Worm (Caenorhabditis elegans): ENCODE measurements around the gene nhr-239.

nhr-239 gene

ce11 chrIII:2540520-2540919, 21.0 kb upstream of the nhr-239 start:
- no peak for TF ChIP-seq hmg-11 (tag; optimal IDR thresholded peaks at IDR 0.05)

DNA sequence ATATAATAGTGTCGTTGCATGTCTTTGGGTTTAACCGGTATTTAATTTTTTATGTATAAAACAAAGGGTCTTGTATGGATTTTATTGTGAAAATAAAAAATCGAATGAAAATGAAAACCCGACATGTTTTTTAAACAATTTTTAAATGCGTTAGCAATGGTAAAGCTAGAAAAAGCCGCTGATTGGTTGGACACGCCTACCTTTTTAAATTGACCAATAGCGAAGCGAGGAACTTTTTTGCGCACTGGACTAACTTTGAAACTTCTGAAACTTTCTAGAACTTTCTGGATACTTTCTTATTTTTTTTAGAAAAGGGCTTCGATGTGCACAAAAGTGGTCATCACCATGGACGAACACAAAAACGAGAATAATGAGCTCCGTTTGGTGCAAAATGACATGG, 15.2 kb upstream of the nhr-239 start:
- peak; percentile 77 for TF ChIP-seq nfya-1 (tag; optimal IDR thresholded peaks at IDR 0.05; ENCODE audit: insufficient read depth)
- no peak for TF ChIP-seq lin-15B (tag; optimal IDR thresholded peaks at IDR 0.05)
- no peak for TF ChIP-seq fos-1 (tag; optimal IDR thresholded peaks at IDR 0.05)
- TF ChIP-seq ceh-82 (tag; optimal IDR thresholded peaks at IDR 0.05), result no peak

DNA sequence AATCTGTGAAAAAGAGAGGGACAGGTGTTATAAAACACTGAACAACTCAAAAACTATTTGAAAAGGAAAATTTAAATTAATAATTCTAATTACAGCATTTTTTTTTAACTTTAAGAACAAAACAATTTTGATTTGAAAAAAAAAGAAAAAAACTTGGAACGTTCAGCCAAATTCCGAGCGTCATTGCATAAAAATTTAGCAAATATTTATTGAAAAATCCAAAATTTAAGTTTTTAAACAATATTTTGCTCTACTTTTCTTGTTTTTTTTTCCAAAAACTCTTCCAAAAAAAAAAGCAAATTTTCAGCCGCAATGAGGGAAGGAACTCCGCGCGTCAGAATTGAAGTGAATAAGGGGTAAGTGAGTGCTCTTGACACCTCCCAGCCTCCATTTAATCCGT, 11.9 kb upstream of the nhr-239 start, which contains the start of gene feh-1:
Gene feh-1, plus strand, starts transcription at position 301 of the 400 bp plus-strand sequence.
- no peak for TF ChIP-seq elt-1 (tag; optimal IDR thresholded peaks at IDR 0.05)
- TF ChIP-seq elt-2 (tag; optimal IDR thresholded peaks at IDR 0.05), result no peak
- no peak for TF ChIP-seq ceh-82 (tag; optimal IDR thresholded peaks at IDR 0.05)
- no peak for TF ChIP-seq hmg-11 (tag; optimal IDR thresholded peaks at IDR 0.05)
- no peak for TF ChIP-seq lsy-12 (tag; optimal IDR thresholded peaks at IDR 0.05)
- no peak for TF ChIP-seq ztf-4 (tag; optimal IDR thresholded peaks at IDR 0.05)
- no peak for TF ChIP-seq fkh-2 (tag; optimal IDR thresholded peaks at IDR 0.05)
- TF ChIP-seq elt-3 (tag; optimal IDR thresholded peaks at IDR 0.05), result no peak
- TF ChIP-seq pqm-1 (tag; optimal IDR thresholded peaks at IDR 0.05), result no peak
- no peak for TF ChIP-seq pha-4 (tag; optimal IDR thresholded peaks at IDR 0.05)
- TF ChIP-seq tbx-2 (tag; optimal IDR thresholded peaks at IDR 0.05), result no peak

DNA sequence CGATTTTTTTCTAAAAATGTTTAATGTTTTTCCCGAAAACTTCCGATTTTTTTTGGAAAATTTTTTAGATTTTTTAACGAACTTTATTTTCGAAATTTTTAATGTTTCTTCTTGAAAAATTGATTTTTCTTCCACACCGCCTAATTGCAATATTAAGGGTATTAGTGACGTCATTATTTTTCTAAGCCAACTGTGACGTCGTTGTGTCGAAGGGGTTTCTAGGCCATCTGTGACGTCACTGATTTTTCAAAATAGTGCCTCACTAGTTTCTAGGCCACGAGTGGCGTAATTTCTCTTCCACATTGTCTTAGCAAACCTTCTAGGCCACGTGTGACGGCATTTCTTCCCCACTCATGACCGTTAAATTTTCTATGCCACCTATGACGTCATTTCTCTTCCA, 9.5 kb upstream of the nhr-239 start:
- TF ChIP-seq nhr-237 (tag; optimal IDR thresholded peaks at IDR 0.05) (no peak), R02D3.7 (tag; optimal IDR thresholded peaks at IDR 0.05) (no peak), mdl-1 (tag; optimal IDR thresholded peaks at IDR 0.05) (no peak), egl-27 (tag; optimal IDR thresholded peaks at IDR 0.05) (no peak), pha-4 (tag; optimal IDR thresholded peaks at IDR 0.05) (no peak), daf-12 (tag; optimal IDR thresholded peaks at IDR 0.05) (no peak), jun-1 (tag; optimal IDR thresholded peaks at IDR 0.05) (no peak), nhr-67 (tag; optimal IDR thresholded peaks at IDR 0.05) (no peak), ama-1 (optimal IDR thresholded peaks at IDR 0.05) (no peak), hmg-11 (tag; optimal IDR thresholded peaks at IDR 0.05) (no peak), pqm-1 (tag; optimal IDR thresholded peaks at IDR 0.05) (no peak), nhr-43 (tag; optimal IDR thresholded peaks at IDR 0.05; ENCODE audit: poor library complexity, severe bottlenecking) (no peak), unc-62 (GFP tag; optimal IDR thresholded peaks at IDR 0.05) (no peak), snpc-4 (tag; optimal IDR thresholded peaks at IDR 0.05) (no peak), lsy-12 (tag; optimal IDR thresholded peaks at IDR 0.05) (no peak), elt-3 (tag; optimal IDR thresholded peaks at IDR 0.05) (no peak), lin-15B (tag; optimal IDR thresholded peaks at IDR 0.05) (no peak)

DNA sequence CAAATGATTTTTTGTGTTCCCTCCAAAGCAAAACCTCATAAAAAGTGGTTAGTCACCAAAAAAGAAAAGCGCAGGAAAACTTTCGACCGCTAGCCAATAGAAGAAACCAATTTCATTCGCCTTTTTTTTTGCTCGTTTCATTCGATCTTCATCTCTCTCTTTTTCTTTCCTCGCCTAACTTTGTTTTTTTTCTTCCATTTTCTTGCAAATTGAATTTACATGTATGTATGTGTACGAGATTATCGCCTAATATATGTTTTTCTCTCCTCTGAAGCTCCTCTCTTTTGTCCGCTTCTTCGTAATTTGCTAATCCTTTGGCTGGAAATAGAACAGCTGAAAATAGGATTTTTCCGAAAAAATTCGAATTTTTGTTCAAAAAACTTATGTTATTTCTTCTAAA, 9.1 kb upstream of the nhr-239 start:
- no peak for TF ChIP-seq sea-2 (GFP tag; optimal IDR thresholded peaks at IDR 0.05)
- TF ChIP-seq snpc-4 (tag; optimal IDR thresholded peaks at IDR 0.05), result no peak
- no peak for TF ChIP-seq ceh-82 (tag; optimal IDR thresholded peaks at IDR 0.05)
- no peak for TF ChIP-seq egl-27 (tag; optimal IDR thresholded peaks at IDR 0.05)
- peak; percentile 20 for TF ChIP-seq lin-15B (tag; optimal IDR thresholded peaks at IDR 0.05)
- TF ChIP-seq daf-12 (tag; optimal IDR thresholded peaks at IDR 0.05), result no peak
- TF ChIP-seq nhr-11 (tag; optimal IDR thresholded peaks at IDR 0.05), result no peak
- no peak for TF ChIP-seq nhr-23 (tag; optimal IDR thresholded peaks at IDR 0.05)
- no peak for TF ChIP-seq jun-1 (tag; optimal IDR thresholded peaks at IDR 0.05)
- TF ChIP-seq nfya-1 (tag; optimal IDR thresholded peaks at IDR 0.05; ENCODE audit: insufficient read depth), result peak; percentile 35
- no peak for TF ChIP-seq hmg-11 (tag; optimal IDR thresholded peaks at IDR 0.05)
- TF ChIP-seq skn-1 (tag; optimal IDR thresholded peaks at IDR 0.05), result no peak
- no peak for TF ChIP-seq nhr-77 (tag; optimal IDR thresholded peaks at IDR 0.05)
- no peak for TF ChIP-seq pqm-1 (tag; optimal IDR thresholded peaks at IDR 0.05)
- no peak for TF ChIP-seq ZK546.5 (tag; optimal IDR thresholded peaks at IDR 0.05)
- TF ChIP-seq unc-62 (GFP tag; optimal IDR thresholded peaks at IDR 0.05), result no peak
- TF ChIP-seq R02D3.7 (tag; optimal IDR thresholded peaks at IDR 0.05), result no peak

DNA sequence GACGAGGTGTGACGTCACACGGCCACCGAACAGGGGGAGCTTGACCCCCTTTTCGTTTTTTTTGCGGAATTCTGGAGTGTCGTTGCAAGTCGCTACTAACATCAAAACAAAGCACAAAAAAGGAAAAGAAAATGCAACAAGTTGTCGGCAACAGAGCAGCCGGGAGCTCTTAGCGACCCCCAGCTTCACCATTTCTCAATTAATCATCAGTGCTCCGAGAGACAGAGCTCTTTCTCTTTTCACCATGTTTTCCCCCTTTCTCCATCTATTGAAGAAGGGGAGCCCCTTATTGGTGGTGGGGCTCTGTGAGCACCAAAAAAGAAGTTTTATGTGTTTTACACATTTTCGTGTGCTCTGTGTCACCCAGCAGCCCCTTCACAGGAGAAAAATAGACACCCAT, 7.9 kb upstream of the nhr-239 start:
- TF ChIP-seq lin-39 (tag; optimal IDR thresholded peaks at IDR 0.05) (peak; percentile 69), nhr-28 (tag; optimal IDR thresholded peaks at IDR 0.05) (no peak)
